Worm (Caenorhabditis elegans) whole organism, L4 larva: ENCODE results near the gene sra-27.
A peak's percentile ranks its signal among the peaks of the same experiment; 100 is the strongest.

Experiments used
- F49E8.2 ChIP-seq: sonication (generic microtip); optimal IDR thresholded peaks from 2 replicates; lab custom pipeline; 2016; ENCODE audit warnings: missing compliant biosample characterization, mild to moderate bottlenecking, missing genetic modification characterization, borderline replicate concordance
- R02D3.7 ChIP-seq: fragments of 150-350 bp; sonication (generic microtip); optimal IDR thresholded peaks from 3 replicates; lab custom pipeline; 2014; ENCODE audit warnings: missing biosample characterization, missing genetic modification characterization
- egl-27 ChIP-seq: sonication (generic microtip); optimal IDR thresholded peaks from 3 replicates; lab custom pipeline; 2017; ENCODE audit warnings: missing biosample characterization, missing genetic modification reagents, missing genetic modification characterization
- hlh-30 ChIP-seq: sonication (generic microtip); optimal IDR thresholded peaks from 2 replicates; lab custom pipeline; 2017; ENCODE audit warnings: antibody characterized with exemption, mild to moderate bottlenecking, missing genetic modification characterization, missing compliant biosample characterization; ENCODE audit not compliant: insufficient read depth
- nhr-102 ChIP-seq: sonication (generic microtip); optimal IDR thresholded peaks from 2 replicates; lab custom pipeline; 2016; ENCODE audit warnings: mild to moderate bottlenecking, missing genetic modification characterization, moderate library complexity, missing compliant biosample characterization
- nhr-237 ChIP-seq: sonication (generic microtip); optimal IDR thresholded peaks from 2 replicates; lab custom pipeline; 2017; ENCODE audit warnings: missing biosample characterization, missing genetic modification characterization
- php-3 ChIP-seq: fragments of 200-800 bp; sonication (Bioruptor generic); IDR thresholded peaks from 2 replicates; pipeline ENCODE4 v1.3.6; 2022; ENCODE audit warnings: missing genetic modification reagents, missing genetic modification characterization, missing compliant biosample characterization
- pqm-1 ChIP-seq: sonication (generic microtip); optimal IDR thresholded peaks from 2 replicates; lab custom pipeline; 2017; ENCODE audit warnings: missing biosample characterization, missing genetic modification characterization
- set-16 ChIP-seq: fragments of 200-800 bp; sonication (Bioruptor generic); IDR thresholded peaks from 2 replicates; pipeline ENCODE4 v1.3.6; 2022; ENCODE audit warnings: missing genetic modification reagents, missing genetic modification characterization, missing compliant biosample characterization
- snpc-4 ChIP-seq: fragments of 150-350 bp; optimal IDR thresholded peaks from 2 replicates; lab custom pipeline; 2014; ENCODE audit warnings: missing biosample characterization, missing genetic modification characterization
- unc-39 ChIP-seq: sonication (generic microtip); optimal IDR thresholded peaks from 2 replicates; lab custom pipeline; 2017; ENCODE audit warnings: missing biosample characterization, missing genetic modification characterization
- unc-62 ChIP-seq, 3 experiments: fragments of 150-350 bp in 1 of 3; sonication (generic microtip); optimal IDR thresholded peaks in 2 of 3; peaks in 1 of 3; 1 replicate in 1 of 3; 2 replicates in 2 of 3; lab custom pipeline; 2014 to 2017; ENCODE audit warnings: missing biosample characterization in 3 of 3, missing genetic modification characterization in 3 of 3, missing genetic modification reagents in 3 of 3, missing genotype in 1 of 3

DNA sequence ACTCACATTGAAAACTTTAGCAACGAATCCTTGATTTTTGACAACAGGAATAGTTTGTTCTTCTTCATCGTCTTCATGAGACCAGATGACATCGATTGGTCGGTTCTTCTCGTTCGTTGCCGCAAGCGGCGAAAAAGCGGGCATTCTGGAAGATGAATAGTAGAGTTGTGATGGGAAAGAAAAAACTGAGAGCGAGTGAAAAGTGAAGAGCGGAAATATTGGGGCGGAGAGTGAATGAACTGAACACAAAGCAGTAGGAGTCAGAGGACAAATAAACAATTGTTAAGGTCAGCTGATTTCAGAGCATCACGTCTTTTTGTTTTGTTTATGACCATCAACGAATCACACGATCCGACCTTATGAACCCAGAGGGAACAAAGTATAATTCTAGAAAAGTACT lies 7.5 kb upstream of the sra-27 start, which contains the start of gene F18C5.10:
- TF ChIP-seq php-3 (GFP tag; lab: Robert Waterston, UW) = no peak
- no peak for TF ChIP-seq nhr-237 (tag; lab: Kevin White, UChicago)
- no peak for TF ChIP-seq snpc-4 (tag; lab: Kevin White, UChicago)
- peak; percentile 91 for TF ChIP-seq hlh-30 (tag; lab: Kevin White, UChicago)
- no peak for TF ChIP-seq egl-27 (tag; lab: Kevin White, UChicago)
- TF ChIP-seq set-16 (GFP tag; lab: Robert Waterston, UW) = no peak
- TF ChIP-seq R02D3.7 (tag; lab: Kevin White, UChicago) = no peak
- TF ChIP-seq F49E8.2 (tag; lab: Kevin White, UChicago) = no peak
- TF ChIP-seq unc-39 (tag; lab: Kevin White, UChicago) = no peak
- no peak for TF ChIP-seq pqm-1 (tag; lab: Kevin White, UChicago)
- TF ChIP-seq unc-62 (GFP tag; optimal IDR thresholded peaks at IDR 0.05 in 1 of 2; lab: Kevin White, UChicago) = no peak
- TF ChIP-seq unc-62 (tag; optimal IDR thresholded peaks at IDR 0.05; lab: Kevin White, UChicago) = no peak
- TF ChIP-seq nhr-102 (tag; lab: Kevin White, UChicago) = no peak
